Worm (Caenorhabditis elegans) whole organism, young adult: ENCODE data around the gene nhr-210.

ENCODE experiments used
- D2030.7 ChIP-seq: fragments of 200-800 bp; sonication (Bioruptor generic); IDR thresholded peaks from 2 replicates; pipeline ENCODE4 v1.3.6; 2022; ENCODE audit warnings: missing genetic modification reagents, missing genetic modification characterization, missing compliant biosample characterization
- attf-3 ChIP-seq: fragments of 200-800 bp; sonication (Bioruptor generic); conservative IDR thresholded peaks from 2 replicates; pipeline ENCODE4 v1.3.6; 2022; ENCODE audit warnings: missing genetic modification reagents, missing genetic modification characterization, missing compliant biosample characterization
- dox-1 ChIP-seq: fragments of 200-800 bp; sonication (Bioruptor generic); IDR thresholded peaks from 2 replicates; pipeline ENCODE4 v1.3.6; 2022; ENCODE audit warnings: missing genetic modification reagents, missing genetic modification characterization, missing compliant biosample characterization
- let-526 ChIP-seq: fragments of 200-800 bp; sonication (Bioruptor generic); IDR thresholded peaks from 2 replicates; pipeline ENCODE4 v1.3.6; 2022; ENCODE audit warnings: missing genetic modification reagents, missing genetic modification characterization, missing compliant biosample characterization
- lin-35 ChIP-seq, 3 experiments: fragments of 150-350 bp in 2 of 3; sonication (generic microtip) in 1 of 3; optimal IDR thresholded peaks; 2 replicates each; lab custom pipeline; 2014 to 2018; ENCODE audit warnings: missing biosample characterization in 3 of 3, missing genetic modification characterization in 3 of 3, missing genetic modification reagents in 3 of 3
- lsy-27 ChIP-seq: sonication (generic microtip); optimal IDR thresholded peaks from 2 replicates; lab custom pipeline; 2017; ENCODE audit warnings: missing genetic modification characterization, mild to moderate bottlenecking, missing compliant biosample characterization, antibody characterized with exemption, missing genotype, borderline replicate concordance; ENCODE audit not compliant: insufficient read depth
- madf-6 ChIP-seq: fragments of 200-800 bp; sonication (Bioruptor generic); IDR thresholded peaks from 2 replicates; pipeline ENCODE4 v1.3.6; 2022; ENCODE audit warnings: missing genetic modification reagents, missing genetic modification characterization, missing compliant biosample characterization
- nfya-1 ChIP-seq: sonication (generic microtip); optimal IDR thresholded peaks from 2 replicates; lab custom pipeline; 2017; ENCODE audit warnings: antibody characterized with exemption, missing compliant biosample characterization, missing genetic modification characterization, borderline replicate concordance; ENCODE audit not compliant: insufficient read depth
- pha-4 ChIP-seq: fragments of 150-350 bp; sonication (generic microtip); optimal IDR thresholded peaks from 2 replicates; lab custom pipeline; 2014; ENCODE audit warnings: missing biosample characterization, missing genetic modification reagents, missing genetic modification characterization
- snpc-4 ChIP-seq, 5 experiments: fragments of 150-350 bp in 1 of 5; sonication (generic microtip) in 4 of 5; optimal IDR thresholded peaks; 2 replicates each; lab custom pipeline; 2014 to 2018; ENCODE audit warnings: missing genetic modification characterization in 5 of 5, missing biosample characterization in 3 of 5, antibody characterized with exemption in 2 of 5, mild to moderate bottlenecking in 2 of 5, missing compliant biosample characterization in 2 of 5, missing genotype in 2 of 5, moderate library complexity in 2 of 5, missing genetic modification reagents in 1 of 5
- unc-62 ChIP-seq: fragments of 150-350 bp; optimal IDR thresholded peaks from 2 replicates; lab custom pipeline; 2014; ENCODE audit warnings: missing biosample characterization, missing genetic modification reagents, missing genetic modification characterization
- ztf-26 ChIP-seq: sonication (generic microtip); optimal IDR thresholded peaks from 2 replicates; lab custom pipeline; 2017; ENCODE audit warnings: missing genetic modification characterization, missing compliant biosample characterization
- ztf-28 ChIP-seq: fragments of 200-800 bp; sonication (Bioruptor generic); IDR thresholded peaks from 2 replicates; pipeline ENCODE4 v1.3.6; 2022; ENCODE audit warnings: missing genetic modification reagents, missing genetic modification characterization, missing compliant biosample characterization

ce11 chrV:536571-536970, 17.2 kb upstream of the nhr-210 start, which contains the start of gene C14C6.5:
- TF ChIP-seq ztf-28 (no peak), unc-62 (GFP tag; lab: Kevin White, UChicago) (no peak), dox-1 (GFP tag; lab: Robert Waterston, UW) (no peak), snpc-4 (GFP tag; optimal IDR thresholded peaks at IDR 0.05; lab: Kevin White, UChicago) (no peak), snpc-4 (tag; optimal IDR thresholded peaks at IDR 0.05; lab: Kevin White, UChicago) (no peak), attf-3 (GFP tag; lab: Robert Waterston, UW) (no peak), ztf-26 (no peak), lin-35 (GFP tag; optimal IDR thresholded peaks at IDR 0.05; lab: Kevin White, UChicago) (no peak), nfya-1 (no peak), D2030.7 (GFP tag; lab: Robert Waterston, UW) (no peak), lsy-27 (tag; lab: Kevin White, UChicago) (no peak), pha-4 (tag; lab: Kevin White, UChicago) (no peak), madf-6 (GFP tag; lab: Robert Waterston, UW) (no peak), let-526 (GFP tag; lab: Robert Waterston, UW) (no peak)
